Worm (Caenorhabditis elegans): ENCODE data around the gene pqn-65.
A peak's percentile ranks its signal among the peaks of the same experiment; 100 is the strongest.

pqn-65 gene

ce11 chrX:4606389-4606880 is 13.0 kb downstream of the pqn-65 start:
- TF ChIP-seq unc-42 (tag; optimal IDR thresholded peaks at IDR 0.05): peak; percentile 72
- peak; percentile 14; the same call in 1 of the 2 replicates for TF ChIP-seq sox-2 (GFP tag; IDR thresholded peaks at IDR 0.05)
- TF ChIP-seq ceh-14 (tag; optimal IDR thresholded peaks at IDR 0.05): peak; percentile 21
- TF ChIP-seq hlh-30 (tag; optimal IDR thresholded peaks at IDR 0.05; ENCODE audit: insufficient read depth): peak; percentile 8
- peak; percentile 73 for TF ChIP-seq sox-4 (tag; optimal IDR thresholded peaks at IDR 0.05)
- TF ChIP-seq C38D4.7 (GFP tag; optimal IDR thresholded peaks at IDR 0.05): peak; percentile 63
- TF ChIP-seq ref-2 (tag; optimal IDR thresholded peaks at IDR 0.05): peak; percentile 54
- TF ChIP-seq tbx-2 (tag; optimal IDR thresholded peaks at IDR 0.05): peak; percentile 53
- peak; percentile 44 for TF ChIP-seq Y22D7AL.16 (tag; optimal IDR thresholded peaks at IDR 0.05)
- TF ChIP-seq ceh-48 (tag; optimal IDR thresholded peaks at IDR 0.05): peak; percentile 32
- TF ChIP-seq nfya-1 (tag; optimal IDR thresholded peaks at IDR 0.05): peak; percentile 48
- TF ChIP-seq T23F11.4 (GFP tag; optimal IDR thresholded peaks at IDR 0.05): peak; percentile 87
- TF ChIP-seq gmeb-2 (tag; optimal IDR thresholded peaks at IDR 0.05): peak; percentile 73
- peak; percentile 70 for TF ChIP-seq ceh-31 (tag; optimal IDR thresholded peaks at IDR 0.05)
- peak; percentile 51 for TF ChIP-seq sdc-2 (tag; optimal IDR thresholded peaks at IDR 0.05)
- TF ChIP-seq K02D7.2 (tag; optimal IDR thresholded peaks at IDR 0.05): peak; percentile 36
- TF ChIP-seq F13H6.1 (tag; optimal IDR thresholded peaks at IDR 0.05): peak; percentile 39
- peak; percentile 41 for TF ChIP-seq unc-55 (GFP tag; optimal IDR thresholded peaks at IDR 0.05)
- TF ChIP-seq lin-11 (tag; optimal IDR thresholded peaks at IDR 0.05): peak; percentile 51
- peak; percentile 86 for TF ChIP-seq ceh-18 (tag; optimal IDR thresholded peaks at IDR 0.05)
- peak; percentile 56 for TF ChIP-seq rnt-1 (tag; optimal IDR thresholded peaks at IDR 0.05)
- peak; percentile 56 for TF ChIP-seq ceh-34 (tag; optimal IDR thresholded peaks at IDR 0.05)
- TF ChIP-seq ceh-6 (GFP tag; optimal IDR thresholded peaks at IDR 0.05): peak; percentile 80
- peak; percentile 37 for TF ChIP-seq ceh-24 (tag; optimal IDR thresholded peaks at IDR 0.05)
- TF ChIP-seq ahr-1 (tag; optimal IDR thresholded peaks at IDR 0.05): peak; percentile 13
- peak; percentile 72 for TF ChIP-seq pha-2 (tag; optimal IDR thresholded peaks at IDR 0.05)
- TF ChIP-seq pat-9 (tag; optimal IDR thresholded peaks at IDR 0.05): peak; percentile 86
- TF ChIP-seq ceh-19 (GFP tag; optimal IDR thresholded peaks at IDR 0.05): peak; percentile 85
- TF ChIP-seq ceh-2 (tag; optimal IDR thresholded peaks at IDR 0.05): peak; percentile 32
- TF ChIP-seq ceh-45 (GFP tag; IDR thresholded peaks at IDR 0.05): 0 out of 2 replicates have a peak, but pooled peaks have one; percentile 41
- TF ChIP-seq ztf-16 (tag; optimal IDR thresholded peaks at IDR 0.05): peak; percentile 57
- TF ChIP-seq che-1 (tag; optimal IDR thresholded peaks at IDR 0.05): peak; percentile 61
- TF ChIP-seq hlh-13 (GFP tag; optimal IDR thresholded peaks at IDR 0.05): peak; percentile 9

- TF ChIP-seq unc-55 (GFP tag; optimal IDR thresholded peaks at IDR 0.05) (no peak), ceh-45 (GFP tag; IDR thresholded peaks at IDR 0.05) (no peak), mec-3 (tag; optimal IDR thresholded peaks at IDR 0.05; ENCODE audit: borderline replicate concordance) (no peak), dve-1 (tag; optimal IDR thresholded peaks at IDR 0.05) (no peak), pag-3 (tag; optimal IDR thresholded peaks at IDR 0.05; ENCODE audit: borderline replicate concordance) (no peak), syd-9 (tag; optimal IDR thresholded peaks at IDR 0.05) (no peak), hlh-6 (tag; optimal IDR thresholded peaks at IDR 0.05) (no peak), ceh-18 (tag; optimal IDR thresholded peaks at IDR 0.05) (no peak), ama-1 (optimal IDR thresholded peaks at IDR 0.05) (no peak), pax-1 (tag; optimal IDR thresholded peaks at IDR 0.05) (no peak), F13H6.1 (tag; optimal IDR thresholded peaks at IDR 0.05) (no peak), ceh-14 (tag; optimal IDR thresholded peaks at IDR 0.05) (no peak)
Measured at ce11 chrX:4605828-4606227, 13.6 kb downstream of the pqn-65 start, which contains the start of gene spat-3. Gene spat-3 (minus strand): TSS chrX:4605928.
